Fruit fly (Drosophila melanogaster) whole organism, embryonic: ENCODE results near the gene CG9986.
A peak's percentile ranks its signal among the peaks of the same experiment; 100 is the strongest.

Source experiments
- C15 ChIP-seq: fragments of 200-800 bp; sonication (Bioruptor generic); IDR thresholded peaks from 3 replicates; pipeline ENCODE4 v1.3.6; 2022; ENCODE audit warnings: missing biosample characterization, missing genetic modification characterization
- CG10267 ChIP-seq: fragments of 200-800 bp; sonication (Bioruptor generic); optimal IDR thresholded peaks from 2 replicates; lab custom pipeline; 2018; ENCODE audit warnings: missing biosample characterization, mild to moderate bottlenecking, missing genetic modification characterization, moderate library complexity
- CG10654 ChIP-seq: fragments of 200-800 bp; sonication (Bioruptor generic); optimal IDR thresholded peaks from 2 replicates; lab custom pipeline; 2016; ENCODE audit warnings: missing biosample characterization, missing genetic modification characterization
- CG11696 ChIP-seq: fragments of 200-800 bp; sonication (Bioruptor generic); IDR thresholded peaks from 2 replicates; pipeline ENCODE4 v1.3.6; 2022; ENCODE audit warnings: missing biosample characterization, missing genetic modification characterization
- CG14667 ChIP-seq: fragments of 200-800 bp; sonication (Bioruptor generic); IDR thresholded peaks from 2 replicates; pipeline ENCODE4 v1.3.6; 2022; ENCODE audit warnings: missing biosample characterization, missing genetic modification characterization
- CG1603 ChIP-seq: fragments of 200-800 bp; sonication (Bioruptor generic); optimal IDR thresholded peaks from 2 replicates; lab custom pipeline; 2019; ENCODE audit warnings: missing biosample characterization, mild to moderate bottlenecking, missing genetic modification characterization, moderate library complexity
- CG1647 ChIP-seq: fragments of 200-800 bp; sonication (Bioruptor generic); optimal IDR thresholded peaks from 3 replicates; lab custom pipeline; 2016; ENCODE audit warnings: missing biosample characterization, missing genetic modification characterization
- CG16863 ChIP-seq: fragments of 200-800 bp; sonication (Bioruptor generic); optimal IDR thresholded peaks from 3 replicates; lab custom pipeline; 2016; ENCODE audit warnings: missing biosample characterization, missing genetic modification characterization
- CG17568 ChIP-seq: fragments of 200-800 bp; sonication (Bioruptor generic); optimal IDR thresholded peaks from 2 replicates; lab custom pipeline; 2018; ENCODE audit warnings: missing biosample characterization, mild to moderate bottlenecking, missing genetic modification characterization, moderate library complexity
- CG2129 ChIP-seq: fragments of 200-800 bp; sonication (Bioruptor generic); IDR thresholded peaks from 2 replicates; pipeline ENCODE4 v1.3.6; 2022; ENCODE audit warnings: missing biosample characterization, missing genetic modification characterization; ENCODE audit not compliant: partially characterized antibody
- CG3065 ChIP-seq: fragments of 200-800 bp; sonication (Bioruptor generic); optimal IDR thresholded peaks from 2 replicates; lab custom pipeline; 2016; ENCODE audit warnings: missing biosample characterization, missing genetic modification characterization
- CG31224 ChIP-seq: fragments of 200-800 bp; sonication (Bioruptor generic); IDR thresholded peaks from 2 replicates; pipeline ENCODE4 v1.3.6; 2022; ENCODE audit warnings: missing biosample characterization, missing genetic modification characterization
- CG31365 ChIP-seq: fragments of 200-800 bp; sonication (Bioruptor generic); optimal IDR thresholded peaks from 2 replicates; lab custom pipeline; 2018; ENCODE audit warnings: missing biosample characterization, mild to moderate bottlenecking, missing genetic modification characterization
- CG33557 ChIP-seq: fragments of 200-800 bp; sonication (Bioruptor generic); optimal IDR thresholded peaks from 2 replicates; lab custom pipeline; 2019; ENCODE audit warnings: missing biosample characterization, mild to moderate bottlenecking, missing genetic modification characterization, moderate library complexity
- CG3407 ChIP-seq: fragments of 200-800 bp; sonication (Bioruptor generic); optimal IDR thresholded peaks from 2 replicates; lab custom pipeline; 2018; ENCODE audit warnings: missing biosample characterization, mild to moderate bottlenecking, missing genetic modification characterization
- CG34224 ChIP-seq: fragments of 200-800 bp; sonication (Bioruptor generic); IDR thresholded peaks from 3 replicates; pipeline ENCODE4 v1.3.6; 2022; ENCODE audit warnings: missing biosample characterization, missing genetic modification characterization; ENCODE audit not compliant: partially characterized antibody
- CG42726 ChIP-seq: fragments of 200-800 bp; sonication (Bioruptor generic); IDR thresholded peaks from 2 replicates; pipeline ENCODE4 v1.3.6; 2022; ENCODE audit warnings: missing biosample characterization, missing genetic modification characterization; ENCODE audit not compliant: partially characterized antibody
- CG4404 ChIP-seq: fragments of 200-800 bp; sonication (Bioruptor generic); IDR thresholded peaks from 2 replicates; pipeline ENCODE4 v1.3.6; 2022; ENCODE audit warnings: missing biosample characterization, missing genetic modification characterization
- CG4854 ChIP-seq: fragments of 200-800 bp; sonication (Bioruptor generic); optimal IDR thresholded peaks from 2 replicates; lab custom pipeline; 2016; ENCODE audit warnings: missing biosample characterization, missing genetic modification characterization, inconsistent platforms
- CG7357 ChIP-seq: fragments of 200-800 bp; sonication (Bioruptor generic); IDR thresholded peaks from 3 replicates; pipeline ENCODE4 v1.3.6; 2022; ENCODE audit warnings: missing biosample characterization, missing genetic modification characterization
- CG7786 ChIP-seq: fragments of 200-800 bp; sonication (Bioruptor generic); optimal IDR thresholded peaks from 2 replicates; lab custom pipeline; 2016; ENCODE audit warnings: missing biosample characterization, missing genetic modification characterization
- CG8281 ChIP-seq: fragments of 200-800 bp; sonication (Bioruptor generic); optimal IDR thresholded peaks from 2 replicates; lab custom pipeline; 2018; ENCODE audit warnings: missing biosample characterization, mild to moderate bottlenecking, missing genetic modification characterization, moderate library complexity
- CG8944 ChIP-seq: fragments of 200-800 bp; sonication (Bioruptor generic); optimal IDR thresholded peaks from 3 replicates; lab custom pipeline; 2016; ENCODE audit warnings: missing biosample characterization, missing genetic modification characterization
- CG9817 ChIP-seq: fragments of 200-800 bp; sonication (Bioruptor generic); optimal IDR thresholded peaks from 2 replicates; lab custom pipeline; 2018; ENCODE audit warnings: missing biosample characterization, mild to moderate bottlenecking, missing genetic modification characterization, moderate library complexity
- CG9876 ChIP-seq: fragments of 200-800 bp; sonication (Bioruptor generic); optimal IDR thresholded peaks from 2 replicates; lab custom pipeline; 2016; ENCODE audit warnings: missing biosample characterization, missing genetic modification characterization
- CHES-1-like ChIP-seq: fragments of 200-800 bp; sonication (Bioruptor generic); optimal IDR thresholded peaks from 2 replicates; lab custom pipeline; 2016; ENCODE audit warnings: missing biosample characterization, missing genetic modification characterization
- D ChIP-seq, 2 experiments: fragments of 200-800 bp in 1 of 2; fragments of >200 bp in 1 of 2; sonication (Bioruptor generic) in 1 of 2; optimal IDR thresholded peaks; 2 replicates in 1 of 2; 3 replicates in 1 of 2; lab custom pipeline; 2017; ENCODE audit warnings: mild to moderate bottlenecking in 1 of 2, missing biosample characterization in 1 of 2, missing genetic modification characterization in 1 of 2, missing genetic modification reagents in 1 of 2
- ERR ChIP-seq: fragments of 200-800 bp; sonication (Bioruptor generic); optimal IDR thresholded peaks from 2 replicates; lab custom pipeline; 2016; ENCODE audit warnings: missing biosample characterization, missing genetic modification characterization
- Fer2 ChIP-seq: fragments of 200-800 bp; sonication (Bioruptor generic); optimal IDR thresholded peaks from 2 replicates; lab custom pipeline; 2018; ENCODE audit warnings: missing biosample characterization, mild to moderate bottlenecking, missing genetic modification characterization, moderate library complexity
- H15 ChIP-seq: fragments of 200-800 bp; sonication (Bioruptor generic); IDR thresholded peaks from 3 replicates; pipeline ENCODE4 v1.3.6; 2022; ENCODE audit warnings: missing biosample characterization, missing genetic modification characterization
- HHEX ChIP-seq: fragments of 200-800 bp; sonication (Bioruptor generic); optimal IDR thresholded peaks from 3 replicates; lab custom pipeline; 2017; ENCODE audit warnings: missing biosample characterization, mild to moderate bottlenecking, missing genetic modification characterization, missing genetic modification reagents
- HmgZ ChIP-seq: fragments of 200-800 bp; sonication (Bioruptor generic); optimal IDR thresholded peaks from 2 replicates; lab custom pipeline; 2018; ENCODE audit warnings: missing biosample characterization, mild to moderate bottlenecking, missing genetic modification characterization
- Opbp ChIP-seq: fragments of 200-800 bp; sonication (Bioruptor generic); IDR thresholded peaks from 3 replicates; pipeline ENCODE4 v1.3.6; 2022; ENCODE audit warnings: missing biosample characterization, missing genetic modification characterization; ENCODE audit not compliant: partially characterized antibody
- PHDP ChIP-seq: fragments of 200-800 bp; sonication (Bioruptor generic); optimal IDR thresholded peaks from 3 replicates; lab custom pipeline; 2018; ENCODE audit warnings: missing biosample characterization, mild to moderate bottlenecking, missing genetic modification characterization, moderate library complexity
- Sox100B ChIP-seq: fragments of 200-800 bp; sonication (Bioruptor generic); optimal IDR thresholded peaks from 3 replicates; lab custom pipeline; 2018; ENCODE audit warnings: missing biosample characterization, mild to moderate bottlenecking, missing genetic modification characterization
- YL-1 ChIP-seq: fragments of 200-800 bp; sonication (Bioruptor generic); optimal IDR thresholded peaks from 3 replicates; lab custom pipeline; 2017; ENCODE audit warnings: missing biosample characterization, mild to moderate bottlenecking, missing genetic modification characterization
- ara ChIP-seq: fragments of 200-800 bp; sonication (Bioruptor generic); IDR thresholded peaks from 2 replicates; pipeline ENCODE4 v1.3.6; 2022; ENCODE audit warnings: missing biosample characterization, missing genetic modification characterization
- cas ChIP-seq: fragments of 200-800 bp; sonication (Bioruptor generic); IDR thresholded peaks from 2 replicates; pipeline ENCODE4 v1.3.6; 2022; ENCODE audit warnings: missing biosample characterization, missing genetic modification characterization
- klu ChIP-seq: fragments of 200-800 bp; sonication (Bioruptor generic); IDR thresholded peaks from 2 replicates; pipeline ENCODE4 v1.3.6; 2022; ENCODE audit warnings: missing biosample characterization, missing genetic modification characterization
- lola ChIP-seq, 3 experiments: fragments of >200 bp in 2 of 3; fragments of 200-800 bp in 1 of 3; sonication (Bioruptor generic) in 1 of 3; optimal IDR thresholded peaks; 2 replicates each; lab custom pipeline; 2017 to 2019; ENCODE audit warnings: missing biosample characterization in 3 of 3, missing genetic modification characterization in 3 of 3, mild to moderate bottlenecking in 1 of 3, moderate library complexity in 1 of 3
- pb ChIP-seq: fragments of 200-800 bp; sonication (Bioruptor generic); optimal IDR thresholded peaks from 3 replicates; lab custom pipeline; 2016; ENCODE audit warnings: missing biosample characterization, missing genetic modification characterization
- pfk ChIP-seq: fragments of 200-800 bp; sonication (Bioruptor generic); optimal IDR thresholded peaks from 2 replicates; lab custom pipeline; 2018; ENCODE audit warnings: missing biosample characterization, mild to moderate bottlenecking, missing genetic modification characterization, moderate library complexity
- pzg ChIP-seq: fragments of 200-800 bp; sonication (Bioruptor generic); optimal IDR thresholded peaks from 3 replicates; lab custom pipeline; 2018; ENCODE audit warnings: missing biosample characterization, mild to moderate bottlenecking, missing genetic modification characterization, moderate library complexity
- row ChIP-seq: fragments of 200-800 bp; sonication (Bioruptor generic); IDR thresholded peaks from 3 replicates; pipeline ENCODE4 v1.3.6; 2022; ENCODE audit warnings: missing biosample characterization, missing genetic modification characterization
- sens-2 ChIP-seq: fragments of 200-800 bp; sonication (Bioruptor generic); IDR thresholded peaks from 2 replicates; pipeline ENCODE4 v1.3.6; 2022; ENCODE audit warnings: missing biosample characterization, missing genetic modification characterization
- sisA ChIP-seq: fragments of 200-800 bp; sonication (Bioruptor generic); IDR thresholded peaks from 2 replicates; pipeline ENCODE4 v1.3.6; 2022; ENCODE audit warnings: missing biosample characterization, missing genetic modification characterization
- slp2 ChIP-seq: fragments of 200-800 bp; sonication (Bioruptor generic); optimal IDR thresholded peaks from 2 replicates; lab custom pipeline; 2016; ENCODE audit warnings: missing biosample characterization, missing genetic modification characterization
- tin ChIP-seq: fragments of 200-800 bp; sonication (Bioruptor generic); optimal IDR thresholded peaks from 3 replicates; lab custom pipeline; 2016; ENCODE audit warnings: missing biosample characterization, missing genetic modification characterization
- tio ChIP-seq: fragments of 200-800 bp; sonication (Bioruptor generic); optimal IDR thresholded peaks from 2 replicates; lab custom pipeline; 2017; ENCODE audit warnings: missing biosample characterization, missing genetic modification characterization, inconsistent platforms
- zfh1 ChIP-seq: fragments of 200-800 bp; sonication (Bioruptor generic); IDR thresholded peaks from 3 replicates; pipeline ENCODE4 v1.3.6; 2022; ENCODE audit warnings: missing biosample characterization, missing genetic modification characterization

The CG9986 gene

dm6 chr3R:28605835-28606234, at the start of gene CG9986 (continued):
- TF ChIP-seq CG8944 (no peak), Sox100B (no peak), CG1603 (tag; lab: Kevin White, UChicago) (no peak), CG10654 (GFP tag; lab: Kevin White, UChicago) (no peak), PHDP (tag; lab: Kevin White, UChicago) (no peak), D (optimal IDR thresholded peaks at IDR 0.05; lab: Kevin White, UChicago) (no peak), D (GFP tag; optimal IDR thresholded peaks at IDR 0.05; lab: Kevin White, UChicago) (no peak), sisA (no peak), tin (GFP tag; lab: Kevin White, UChicago) (no peak), CG2129 (no peak), CG34224 (GFP tag; lab: Robert Waterston, UW) (no peak), sens-2 (GFP tag; lab: Robert Waterston, UW) (no peak), YL-1 (GFP tag; lab: Kevin White, UChicago) (peak; percentile 86), CG33557 (no peak)

DNA sequence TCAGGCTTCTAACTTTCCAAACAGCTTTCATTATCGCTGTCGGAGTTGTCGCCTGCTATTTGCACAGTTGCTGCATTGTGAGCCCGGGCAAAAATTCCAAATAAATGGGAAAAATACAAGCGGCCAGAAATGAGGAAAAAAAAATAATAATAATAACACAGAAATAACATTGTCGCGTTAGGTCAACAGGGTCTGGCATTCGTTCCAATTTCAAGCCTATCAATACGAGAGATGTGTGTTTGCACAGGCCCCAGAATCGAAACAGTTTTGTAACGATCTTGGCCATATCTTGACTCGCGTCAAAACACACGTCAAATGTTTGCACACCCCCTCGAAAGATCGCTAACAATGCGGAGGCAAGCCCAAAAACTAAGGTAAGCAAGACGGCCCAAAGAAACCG, 49.5 kb upstream of the CG9986 start:
- TF ChIP-seq CG4404 (GFP tag; lab: Robert Waterston, UW) (no peak), CG3407 (GFP tag; lab: Kevin White, UChicago) (peak; percentile 12), CG31224 (GFP tag; lab: Robert Waterston, UW) (no peak), CG3065 (GFP tag; lab: Kevin White, UChicago) (no peak), C15 (GFP tag; lab: Robert Waterston, UW) (no peak), CG10654 (GFP tag; lab: Kevin White, UChicago) (no peak), CG31365 (tag; lab: Kevin White, UChicago) (no peak), pfk (GFP tag; lab: Kevin White, UChicago) (peak; percentile 4), ERR (GFP tag; lab: Kevin White, UChicago) (peak; percentile 8), Opbp (GFP tag; lab: Robert Waterston, UW) (no peak), row (no peak), HHEX (peak; percentile 59), HmgZ (tag; lab: Kevin White, UChicago) (no peak), CG4854 (GFP tag; lab: Kevin White, UChicago) (peak; percentile 11), cas (GFP tag; lab: Robert Waterston, UW) (no peak), CHES-1-like (no peak), CG9876 (GFP tag; lab: Kevin White, UChicago) (no peak), pb (GFP tag; lab: Kevin White, UChicago) (no peak), CG17568 (GFP tag; lab: Kevin White, UChicago) (peak; percentile 26), CG10267 (no peak), lola (GFP tag; optimal IDR thresholded peaks at IDR 0.05; lab: Kevin White, UChicago) (no peak), CG1647 (no peak), CG11696 (GFP tag; lab: Robert Waterston, UW) (no peak), tio (GFP tag; lab: Kevin White, UChicago) (no peak), CG7786 (no peak), pzg (GFP tag; lab: Kevin White, UChicago) (no peak), klu (GFP tag; lab: Robert Waterston, UW) (no peak), CG8281 (tag; lab: Kevin White, UChicago) (peak; percentile 35), CG42726 (no peak), slp2 (GFP tag; lab: Kevin White, UChicago) (no peak), CG7357 (GFP tag; lab: Robert Waterston, UW) (no peak), CG9817 (no peak), ara (GFP tag; lab: Robert Waterston, UW) (no peak), H15 (GFP tag; lab: Robert Waterston, UW) (0 out of 3 replicates have a peak, but pooled peaks have one; percentile 34), zfh1 (0 out of 3 replicates have a peak, but pooled peaks have one; percentile 41), CG14667 (no peak), Fer2 (tag; lab: Kevin White, UChicago) (peak; percentile 26), CG16863 (GFP tag; lab: Kevin White, UChicago) (no peak)
